Worm (Caenorhabditis elegans): ENCODE data around the gene pals-27.
"Not testable (repeated sequence)": the region's sequence is repeated elsewhere in the genome, so short reads cannot be mapped to it uniquely, and the experiment has no call there.

DNA sequence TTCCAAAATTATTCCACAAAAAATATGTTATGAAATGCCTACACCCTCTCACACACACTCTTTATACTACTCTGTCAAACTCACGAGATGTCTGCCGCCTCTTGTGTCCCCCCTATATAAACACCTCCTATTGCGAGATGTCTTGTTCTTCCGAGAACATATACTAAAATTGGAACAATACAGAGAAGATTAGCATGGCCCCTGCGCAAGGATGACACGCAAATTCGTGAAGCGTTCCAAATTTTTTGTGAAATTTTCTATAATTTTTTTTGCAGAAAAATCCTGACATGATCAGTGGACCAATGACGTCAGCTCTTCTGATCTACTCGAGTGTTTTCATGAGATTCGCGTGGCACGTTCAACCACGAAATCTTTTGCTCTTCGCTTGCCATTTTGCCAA is 32.6 kb downstream of the pals-27 start:
- TF ChIP-seq flt-1 (GFP tag; IDR thresholded peaks at IDR 0.05) (peak; percentile 84), tab-1 (GFP tag; IDR thresholded peaks at IDR 0.05) (peak; percentile 80), T22C8.4 (GFP tag; IDR thresholded peaks at IDR 0.05) (peak; percentile 64), ref-1 (GFP tag; conservative IDR thresholded peaks at IDR 0.05) (peak; percentile 64), ztf-23 (GFP tag; IDR thresholded peaks at IDR 0.05) (peak; percentile 77), klf-2 (GFP tag; conservative IDR thresholded peaks at IDR 0.05) (peak; percentile 68)
- TF ChIP-seq cog-1 (tag; optimal IDR thresholded peaks at IDR 0.05); med-1 (GFP tag; optimal IDR thresholded peaks at IDR 0.05; ENCODE audit: insufficient read depth); ztf-29 (GFP tag; IDR thresholded peaks at IDR 0.05): not testable (repeated sequence)
